Worm (Caenorhabditis elegans) whole organism, young adult: Measurements from ENCODE around the gene idpa-2.

ENCODE experiments used
- F33H1.4 ChIP-seq: fragments of 200-800 bp; sonication (Bioruptor generic); IDR thresholded peaks from 2 replicates; pipeline ENCODE4 v1.3.6; 2022; ENCODE audit warnings: missing genetic modification reagents, missing genetic modification characterization, missing compliant biosample characterization
- F57A8.1 ChIP-seq: fragments of 200-800 bp; sonication (Bioruptor generic); optimal IDR thresholded peaks from 2 replicates; lab custom pipeline; 2018; ENCODE audit warnings: mild to moderate bottlenecking, missing genetic modification characterization, moderate library complexity, missing compliant biosample characterization
- Y53F4B.3 ChIP-seq: fragments of 200-800 bp; sonication (Bioruptor generic); IDR thresholded peaks from 2 replicates; pipeline ENCODE4 v1.3.6; 2022; ENCODE audit warnings: missing genetic modification reagents, missing genetic modification characterization, missing compliant biosample characterization
- ama-1 ChIP-seq, 3 experiments: fragments of 150-350 bp in 1 of 3; sonication (generic microtip) in 2 of 3; optimal IDR thresholded peaks; 2 replicates each; lab custom pipeline; 2014 to 2018; ENCODE audit warnings: missing biosample characterization in 2 of 3, missing genetic modification characterization in 2 of 3, missing genetic modification reagents in 2 of 3
- attf-5 ChIP-seq: fragments of 200-800 bp; sonication (Bioruptor generic); optimal IDR thresholded peaks from 2 replicates; lab custom pipeline; 2018; ENCODE audit warnings: mild to moderate bottlenecking, missing genetic modification characterization, missing compliant biosample characterization
- cebp-2 ChIP-seq: fragments of 200-800 bp; sonication (Bioruptor generic); IDR thresholded peaks from 2 replicates; pipeline ENCODE4 v1.3.6; 2022; ENCODE audit warnings: missing genetic modification characterization, missing compliant biosample characterization
- ceh-27 ChIP-seq: fragments of 200-800 bp; sonication (Bioruptor generic); optimal IDR thresholded peaks from 2 replicates; lab custom pipeline; 2018; ENCODE audit warnings: mild to moderate bottlenecking, missing genetic modification characterization, moderate library complexity, missing compliant biosample characterization
- hmg-20 ChIP-seq: fragments of 200-800 bp; sonication (Bioruptor generic); IDR thresholded peaks from 2 replicates; pipeline ENCODE4 v1.3.6; 2022; ENCODE audit warnings: missing genetic modification reagents, missing genetic modification characterization, missing compliant biosample characterization
- nhr-90 ChIP-seq: sonication (generic microtip); optimal IDR thresholded peaks from 2 replicates; lab custom pipeline; 2016; ENCODE audit warnings: missing genotype, mild to moderate bottlenecking, missing genetic modification characterization, missing compliant biosample characterization
- rcor-1 ChIP-seq: fragments of 200-800 bp; sonication (Bioruptor generic); IDR thresholded peaks from 2 replicates; pipeline ENCODE4 v1.3.6; 2022; ENCODE audit warnings: missing genetic modification reagents, missing genetic modification characterization, missing compliant biosample characterization
- rpc-1 ChIP-seq, 2 experiments: fragments of 150-350 bp in 1 of 2; sonication (generic microtip) in 1 of 2; optimal IDR thresholded peaks; 2 replicates each; lab custom pipeline; 2014 to 2018; ENCODE audit warnings: missing biosample characterization in 1 of 2, missing genetic modification characterization in 1 of 2, missing genetic modification reagents in 1 of 2, missing genotype in 1 of 2
- unc-62 ChIP-seq: fragments of 150-350 bp; optimal IDR thresholded peaks from 2 replicates; lab custom pipeline; 2014; ENCODE audit warnings: missing biosample characterization, missing genetic modification reagents, missing genetic modification characterization
- zfh-2 ChIP-seq: fragments of 200-800 bp; sonication (Bioruptor generic); conservative IDR thresholded peaks from 2 replicates; pipeline ENCODE4 v1.3.6; 2022; ENCODE audit warnings: missing genetic modification reagents, missing genetic modification characterization, missing compliant biosample characterization

DNA sequence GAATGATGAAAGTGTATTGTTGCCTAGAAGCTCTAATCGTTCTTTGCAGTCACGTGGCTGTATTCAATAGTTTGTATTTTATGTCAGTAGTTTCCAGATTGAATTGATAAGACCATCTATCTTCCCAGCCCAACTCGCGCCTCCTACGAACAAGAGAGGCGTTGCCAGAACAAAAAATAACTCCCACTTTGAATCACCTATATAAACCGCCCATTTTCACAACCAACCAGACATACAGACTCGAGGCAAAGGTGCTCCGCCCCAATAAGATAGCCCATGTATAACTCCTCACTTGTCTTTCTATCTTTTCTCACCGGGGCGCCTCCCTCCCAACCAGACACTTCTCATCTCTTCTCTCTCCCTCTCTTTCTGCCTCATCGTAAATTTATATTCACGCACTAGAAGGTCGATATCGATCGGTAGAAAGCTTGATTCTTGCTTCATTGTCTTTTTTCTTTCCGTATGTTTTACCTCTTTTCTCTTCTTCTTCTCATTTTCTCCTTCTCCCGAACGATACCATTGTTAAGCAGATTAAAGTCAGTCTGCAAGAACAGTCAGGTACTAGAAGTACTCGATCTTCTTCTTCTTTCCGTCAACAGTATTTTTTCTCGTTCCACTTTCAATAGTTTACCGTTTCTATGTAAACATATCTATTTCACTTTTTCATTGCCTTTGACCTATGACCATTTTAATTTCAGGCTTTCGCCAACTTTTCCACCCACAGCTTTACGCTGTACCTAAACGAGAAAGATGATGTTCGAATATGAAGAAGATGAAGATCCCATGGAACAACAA is 49.0 kb downstream of the idpa-2 start, which contains the start of gene mak-1:
- TF ChIP-seq rcor-1 (GFP tag; lab: Robert Waterston, UW): no peak
- no peak for TF ChIP-seq attf-5
- TF ChIP-seq zfh-2 (GFP tag; lab: Robert Waterston, UW): no peak
- no peak for TF ChIP-seq unc-62 (GFP tag; lab: Kevin White, UChicago)
- TF ChIP-seq Y53F4B.3 (GFP tag; lab: Robert Waterston, UW): no peak
- TF ChIP-seq nhr-90 (tag; lab: Kevin White, UChicago): no peak
- no peak for TF ChIP-seq F33H1.4 (GFP tag; lab: Robert Waterston, UW)
- TF ChIP-seq ceh-27 (GFP tag; lab: Kevin White, UChicago): no peak
- no peak for TF ChIP-seq rpc-1 (optimal IDR thresholded peaks at IDR 0.05; lab: Kevin White, UChicago)
- no peak for TF ChIP-seq rpc-1 (tag; optimal IDR thresholded peaks at IDR 0.05; lab: Kevin White, UChicago)
- TF ChIP-seq hmg-20 (GFP tag; lab: Robert Waterston, UW): no peak
- TF ChIP-seq cebp-2 (GFP tag; lab: Robert Waterston, UW): no peak
- TF ChIP-seq F57A8.1 (GFP tag; lab: Kevin White, UChicago): no peak
- TF ChIP-seq ama-1 (optimal IDR thresholded peaks at IDR 0.05; lab: Kevin White, UChicago): peak; percentile 87
- TF ChIP-seq ama-1 (GFP tag; optimal IDR thresholded peaks at IDR 0.05; lab: Kevin White, UChicago): no peak
